Fruit fly (Drosophila melanogaster) whole organism, embryonic: Measurements from ENCODE around the gene Gem4b.
A peak's percentile ranks its signal among the peaks of the same experiment; 100 is the strongest.

ENCODE experiments used
- Adf1 ChIP-seq: fragments of 200-800 bp; sonication (Bioruptor generic); IDR thresholded peaks from 2 replicates; pipeline ENCODE4 v1.3.6; 2022; ENCODE audit warnings: missing biosample characterization, missing genetic modification characterization
- CG10321 ChIP-seq: fragments of 200-800 bp; sonication (Bioruptor generic); IDR thresholded peaks from 2 replicates; pipeline ENCODE4 v1.3.6; 2022; ENCODE audit warnings: missing biosample characterization, missing genetic modification characterization
- CG11504 ChIP-seq: fragments of 200-800 bp; sonication (Bioruptor generic); optimal IDR thresholded peaks from 3 replicates; lab custom pipeline; 2019; ENCODE audit warnings: missing biosample characterization, mild to moderate bottlenecking, missing genetic modification characterization, moderate library complexity
- CG11560 ChIP-seq: fragments of 200-800 bp; sonication (Bioruptor generic); IDR thresholded peaks from 3 replicates; pipeline ENCODE4 v1.3.6; 2022; ENCODE audit warnings: missing biosample characterization, missing genetic modification characterization
- CG12659 ChIP-seq: fragments of 200-800 bp; sonication (Bioruptor generic); optimal IDR thresholded peaks from 3 replicates; lab custom pipeline; 2017; ENCODE audit warnings: mild to moderate bottlenecking, missing biosample characterization, missing genetic modification reagents, missing genetic modification characterization
- CG1647 ChIP-seq: fragments of 200-800 bp; sonication (Bioruptor generic); optimal IDR thresholded peaks from 3 replicates; lab custom pipeline; 2016; ENCODE audit warnings: missing biosample characterization, missing genetic modification characterization
- CG17186 ChIP-seq: fragments of 200-800 bp; sonication (Bioruptor generic); optimal IDR thresholded peaks from 3 replicates; lab custom pipeline; 2017; ENCODE audit warnings: missing biosample characterization, missing genetic modification reagents, missing genetic modification characterization
- CG17361 ChIP-seq: fragments of 200-800 bp; sonication (Bioruptor generic); IDR thresholded peaks from 3 replicates; pipeline ENCODE4 v1.3.6; 2022; ENCODE audit warnings: missing biosample characterization, missing genetic modification characterization
- CG30020 ChIP-seq: fragments of 200-800 bp; optimal IDR thresholded peaks from 2 replicates; lab custom pipeline; 2019; ENCODE audit warnings: missing biosample characterization, mild to moderate bottlenecking, missing genetic modification characterization, moderate library complexity
- CG30431 ChIP-seq: fragments of 200-800 bp; sonication (Bioruptor generic); optimal IDR thresholded peaks from 2 replicates; lab custom pipeline; 2017; ENCODE audit warnings: missing biosample characterization, missing genetic modification characterization
- CG3065 ChIP-seq: fragments of 200-800 bp; sonication (Bioruptor generic); optimal IDR thresholded peaks from 2 replicates; lab custom pipeline; 2016; ENCODE audit warnings: missing biosample characterization, missing genetic modification characterization
- CG3838 ChIP-seq: fragments of 200-800 bp; sonication (Bioruptor generic); optimal IDR thresholded peaks from 3 replicates; lab custom pipeline; 2016; ENCODE audit warnings: missing biosample characterization, missing genetic modification characterization
- CG4424 ChIP-seq: fragments of 200-800 bp; sonication (Bioruptor generic); optimal IDR thresholded peaks from 3 replicates; lab custom pipeline; 2016; ENCODE audit warnings: missing biosample characterization, missing genetic modification characterization
- CG6175 ChIP-seq: fragments of 200-800 bp; sonication (Bioruptor generic); IDR thresholded peaks from 3 replicates; pipeline ENCODE4 v1.3.6; 2022; ENCODE audit warnings: missing biosample characterization, missing genetic modification characterization
- CG6654 ChIP-seq: fragments of 200-800 bp; sonication (Bioruptor generic); optimal IDR thresholded peaks from 2 replicates; lab custom pipeline; 2017; ENCODE audit warnings: missing biosample characterization, mild to moderate bottlenecking, missing genetic modification characterization
- CG6813 ChIP-seq: fragments of 200-800 bp; sonication (Bioruptor generic); optimal IDR thresholded peaks from 2 replicates; lab custom pipeline; 2017; ENCODE audit warnings: missing biosample characterization, missing genetic modification characterization, mild to moderate bottlenecking, moderate library complexity, missing genetic modification reagents
- CG7556 ChIP-seq: fragments of 200-800 bp; sonication (Bioruptor generic); optimal IDR thresholded peaks from 2 replicates; lab custom pipeline; 2017; ENCODE audit warnings: missing biosample characterization, mild to moderate bottlenecking, missing genetic modification characterization
- CG7745 ChIP-seq: fragments of 200-800 bp; sonication (Bioruptor generic); optimal IDR thresholded peaks from 2 replicates; lab custom pipeline; 2018; ENCODE audit warnings: missing biosample characterization, mild to moderate bottlenecking, missing genetic modification characterization, moderate library complexity
- CG7987 ChIP-seq: fragments of 200-800 bp; sonication (Bioruptor generic); optimal IDR thresholded peaks from 2 replicates; lab custom pipeline; 2018; ENCODE audit warnings: missing biosample characterization, mild to moderate bottlenecking, missing genetic modification characterization, moderate library complexity
- CG8944 ChIP-seq: fragments of 200-800 bp; sonication (Bioruptor generic); optimal IDR thresholded peaks from 3 replicates; lab custom pipeline; 2016; ENCODE audit warnings: missing biosample characterization, missing genetic modification characterization
- CG9876 ChIP-seq: fragments of 200-800 bp; sonication (Bioruptor generic); optimal IDR thresholded peaks from 2 replicates; lab custom pipeline; 2016; ENCODE audit warnings: missing biosample characterization, missing genetic modification characterization
- CTCF ChIP-seq: fragments of 200-800 bp; sonication (Bioruptor generic); optimal IDR thresholded peaks from 2 replicates; lab custom pipeline; 2017; ENCODE audit warnings: missing biosample characterization, mild to moderate bottlenecking, missing genetic modification characterization, moderate library complexity
- Fer3 ChIP-seq: fragments of 200-800 bp; sonication (Bioruptor generic); optimal IDR thresholded peaks from 2 replicates; lab custom pipeline; 2018; ENCODE audit warnings: missing biosample characterization, mild to moderate bottlenecking, missing genetic modification characterization, moderate library complexity
- H15 ChIP-seq: fragments of 200-800 bp; sonication (Bioruptor generic); IDR thresholded peaks from 3 replicates; pipeline ENCODE4 v1.3.6; 2022; ENCODE audit warnings: missing biosample characterization, missing genetic modification characterization
- HmgZ ChIP-seq: fragments of 200-800 bp; sonication (Bioruptor generic); optimal IDR thresholded peaks from 2 replicates; lab custom pipeline; 2018; ENCODE audit warnings: missing biosample characterization, mild to moderate bottlenecking, missing genetic modification characterization
- Hr3 ChIP-seq: fragments of 200-800 bp; sonication (Bioruptor generic); optimal IDR thresholded peaks from 3 replicates; lab custom pipeline; 2016; ENCODE audit warnings: missing biosample characterization, missing genetic modification characterization
- Hr39 ChIP-seq: fragments of >200 bp; optimal IDR thresholded peaks from 2 replicates; lab custom pipeline; 2017
- Hr78 ChIP-seq, 2 experiments: fragments of 200-800 bp in 1 of 2; fragments of >200 bp in 1 of 2; sonication (Bioruptor generic) in 1 of 2; optimal IDR thresholded peaks; 2 replicates each; lab custom pipeline; 2017 to 2019; ENCODE audit warnings: missing biosample characterization in 2 of 2, missing genetic modification characterization in 2 of 2, mild to moderate bottlenecking in 1 of 2, moderate library complexity in 1 of 2
- Lim3 ChIP-seq: fragments of 200-800 bp; sonication (Bioruptor generic); IDR thresholded peaks from 2 replicates; pipeline ENCODE4 v1.3.6; 2022; ENCODE audit warnings: missing biosample characterization, missing genetic modification characterization
- Pdp1 ChIP-seq, 2 experiments: fragments of 200-800 bp; sonication (Bioruptor generic); optimal IDR thresholded peaks; 3 replicates each; lab custom pipeline; 2016; ENCODE audit warnings: missing biosample characterization in 2 of 2, missing genetic modification characterization in 2 of 2, mild to moderate bottlenecking in 1 of 2, moderate library complexity in 1 of 2
- Scr ChIP-seq: fragments of 200-800 bp; sonication (Bioruptor generic); IDR thresholded peaks from 2 replicates; pipeline ENCODE4 v1.3.6; 2022; ENCODE audit warnings: missing biosample characterization, missing genetic modification characterization; ENCODE audit not compliant: partially characterized antibody
- Sin3A ChIP-seq: fragments of >200 bp; optimal IDR thresholded peaks from 2 replicates; lab custom pipeline; 2018
- ap ChIP-seq: fragments of 200-800 bp; sonication (Bioruptor generic); IDR thresholded peaks from 2 replicates; pipeline ENCODE4 v1.3.6; 2022; ENCODE audit warnings: missing biosample characterization, missing genetic modification characterization
- bowl ChIP-seq: fragments of 200-800 bp; sonication (Bioruptor generic); IDR thresholded peaks from 2 replicates; pipeline ENCODE4 v1.3.6; 2022; ENCODE audit warnings: missing biosample characterization, missing genetic modification characterization
- caup ChIP-seq: fragments of 200-800 bp; sonication (Bioruptor generic); optimal IDR thresholded peaks from 3 replicates; lab custom pipeline; 2017; ENCODE audit warnings: missing biosample characterization, mild to moderate bottlenecking, missing genetic modification characterization, moderate library complexity; ENCODE audit not compliant: severe bottlenecking
- danr ChIP-seq: fragments of 200-800 bp; sonication (Bioruptor generic); IDR thresholded peaks from 2 replicates; pipeline ENCODE4 v1.3.6; 2022; ENCODE audit warnings: missing biosample characterization, missing genetic modification characterization
- eve ChIP-seq, 2 experiments: fragments of >200 bp; optimal IDR thresholded peaks; 2 replicates each; lab custom pipeline; 2017; ENCODE audit warnings: missing biosample characterization in 2 of 2, missing genetic modification characterization in 2 of 2
- fd102C ChIP-seq: fragments of 200-800 bp; sonication (Bioruptor generic); optimal IDR thresholded peaks from 2 replicates; lab custom pipeline; 2018; ENCODE audit warnings: missing biosample characterization, mild to moderate bottlenecking, missing genetic modification characterization, moderate library complexity
- fd3F ChIP-seq: fragments of 200-800 bp; sonication (Bioruptor generic); optimal IDR thresholded peaks from 2 replicates; lab custom pipeline; 2018; ENCODE audit warnings: missing biosample characterization, mild to moderate bottlenecking, missing genetic modification characterization, moderate library complexity
- ftz-f1 ChIP-seq: fragments of 200-800 bp; sonication (Bioruptor generic); optimal IDR thresholded peaks from 2 replicates; lab custom pipeline; 2016; ENCODE audit warnings: missing biosample characterization, missing genetic modification characterization
- ind ChIP-seq: fragments of 200-800 bp; sonication (Bioruptor generic); optimal IDR thresholded peaks from 3 replicates; lab custom pipeline; 2016; ENCODE audit warnings: missing biosample characterization, missing genetic modification characterization
- knrl ChIP-seq: fragments of 200-800 bp; sonication (Bioruptor generic); IDR thresholded peaks from 3 replicates; pipeline ENCODE4 v1.3.6; 2022; ENCODE audit warnings: missing biosample characterization, missing genetic modification characterization; ENCODE audit not compliant: partially characterized antibody
- lmd ChIP-seq: fragments of 200-800 bp; sonication (Bioruptor generic); IDR thresholded peaks from 2 replicates; pipeline ENCODE4 v1.3.6; 2022; ENCODE audit warnings: missing biosample characterization, missing genetic modification characterization
- org-1 ChIP-seq: fragments of 200-800 bp; sonication (Bioruptor generic); optimal IDR thresholded peaks from 2 replicates; lab custom pipeline; 2017; ENCODE audit warnings: missing biosample characterization, missing genetic modification characterization
- pb ChIP-seq: fragments of 200-800 bp; sonication (Bioruptor generic); optimal IDR thresholded peaks from 3 replicates; lab custom pipeline; 2016; ENCODE audit warnings: missing biosample characterization, missing genetic modification characterization
- phol ChIP-seq: fragments of 200-800 bp; sonication (Bioruptor generic); optimal IDR thresholded peaks from 3 replicates; lab custom pipeline; 2018; ENCODE audit warnings: missing biosample characterization, mild to moderate bottlenecking, missing genetic modification characterization, moderate library complexity
- run ChIP-seq: fragments of 200-800 bp; sonication (Bioruptor generic); optimal IDR thresholded peaks from 3 replicates; lab custom pipeline; 2018; ENCODE audit warnings: missing biosample characterization, mild to moderate bottlenecking, missing genetic modification characterization
- sna ChIP-seq: fragments of 200-800 bp; sonication (Bioruptor generic); IDR thresholded peaks from 2 replicates; pipeline ENCODE4 v1.3.6; 2022; ENCODE audit warnings: missing biosample characterization, missing genetic modification characterization; ENCODE audit not compliant: partially characterized antibody
- sqz ChIP-seq: fragments of 200-800 bp; sonication (Bioruptor generic); optimal IDR thresholded peaks from 3 replicates; lab custom pipeline; 2018; ENCODE audit warnings: missing biosample characterization, mild to moderate bottlenecking, missing genetic modification characterization
- ssp ChIP-seq: fragments of 200-800 bp; sonication (Bioruptor generic); IDR thresholded peaks from 2 replicates; pipeline ENCODE4 v1.3.6; 2022; ENCODE audit warnings: missing biosample characterization, missing genetic modification characterization
- twi ChIP-seq: fragments of 200-800 bp; optimal IDR thresholded peaks from 2 replicates; lab custom pipeline; 2019; ENCODE audit warnings: missing biosample characterization, mild to moderate bottlenecking, missing genetic modification characterization, moderate library complexity
- unpg ChIP-seq: fragments of 200-800 bp; sonication (Bioruptor generic); optimal IDR thresholded peaks from 3 replicates; lab custom pipeline; 2018; ENCODE audit warnings: missing biosample characterization, mild to moderate bottlenecking, missing genetic modification characterization, moderate library complexity
- yki ChIP-seq: fragments of >200 bp; optimal IDR thresholded peaks from 3 replicates; lab custom pipeline; 2018

The Gem4b gene

dm6 chrX:3948889-3949288 is 8.2 kb downstream of the Gem4b start, which contains the start of gene Vap33 (continued):
- no peak for TF ChIP-seq CG6654
- TF ChIP-seq eve (GFP tag; optimal IDR thresholded peaks at IDR 0.05; lab: Kevin White, UChicago) = no peak
- TF ChIP-seq yki (lab: Kevin White, UChicago) = no peak
- no peak for TF ChIP-seq CG17186 (GFP tag; lab: Kevin White, UChicago)
- no peak for TF ChIP-seq H15 (GFP tag; lab: Robert Waterston, UW)
- TF ChIP-seq danr (GFP tag; lab: Robert Waterston, UW) = no peak
- TF ChIP-seq fd3F = no peak
- TF ChIP-seq phol = no peak
- TF ChIP-seq run = no peak
- TF ChIP-seq sna (GFP tag; lab: Robert Waterston, UW) = peak; percentile 87
- TF ChIP-seq bowl (GFP tag; lab: Robert Waterston, UW) = no peak
- TF ChIP-seq twi = no peak
- no peak for TF ChIP-seq CG6175 (GFP tag; lab: Robert Waterston, UW)
- no peak for TF ChIP-seq ssp
- TF ChIP-seq CG3838 = no peak
- TF ChIP-seq CG1647 (GFP tag; lab: Kevin White, UChicago) = no peak
- peak; percentile 94 for TF ChIP-seq Scr (GFP tag; lab: Robert Waterston, UW)
- TF ChIP-seq lmd (GFP tag; lab: Robert Waterston, UW) = no peak
- TF ChIP-seq Hr39 = no peak
- TF ChIP-seq Sin3A = peak; percentile 42
- TF ChIP-seq CG11560 (tag; lab: Robert Waterston, UW) = no peak
- TF ChIP-seq CG7745 (tag; lab: Kevin White, UChicago) = no peak
- no peak for TF ChIP-seq Fer3 (tag; lab: Kevin White, UChicago)
- TF ChIP-seq fd102C (GFP tag; lab: Kevin White, UChicago) = no peak
- no peak for TF ChIP-seq CG4424 (GFP tag; lab: Kevin White, UChicago)
- no peak for TF ChIP-seq CG11504 (tag; lab: Kevin White, UChicago)
- no peak for TF ChIP-seq Hr78 (GFP tag; optimal IDR thresholded peaks at IDR 0.05; lab: Kevin White, UChicago)
- no peak for TF ChIP-seq CG8944 (GFP tag; lab: Kevin White, UChicago)
- no peak for TF ChIP-seq CG10321 (GFP tag; lab: Robert Waterston, UW)
- TF ChIP-seq CG17361 (GFP tag; lab: Robert Waterston, UW) = no peak
- TF ChIP-seq ftz-f1 (GFP tag; lab: Kevin White, UChicago) = no peak
- TF ChIP-seq CG30020 (tag; lab: Kevin White, UChicago) = peak; percentile 0
- no peak for TF ChIP-seq HmgZ (tag; lab: Kevin White, UChicago)
- no peak for TF ChIP-seq Lim3
- TF ChIP-seq sqz (GFP tag; lab: Kevin White, UChicago) = peak; percentile 75
- no peak for TF ChIP-seq caup
- TF ChIP-seq pb (GFP tag; lab: Kevin White, UChicago) = no peak
- no peak for TF ChIP-seq CG9876
- no peak for TF ChIP-seq CG12659 (GFP tag; lab: Kevin White, UChicago)
- no peak for TF ChIP-seq Adf1 (GFP tag; lab: Robert Waterston, UW)
- TF ChIP-seq Hr3 = no peak
- TF ChIP-seq ind (GFP tag; lab: Kevin White, UChicago) = no peak
- TF ChIP-seq CG3065 = no peak
- no peak for TF ChIP-seq CTCF (GFP tag; lab: Kevin White, UChicago)
- TF ChIP-seq knrl (GFP tag; lab: Robert Waterston, UW) = peak; percentile 94
- no peak for TF ChIP-seq org-1 (GFP tag; lab: Kevin White, UChicago)
- no peak for TF ChIP-seq CG7556
- TF ChIP-seq ap (GFP tag; lab: Robert Waterston, UW) = no peak
- TF ChIP-seq unpg (GFP tag; lab: Kevin White, UChicago) = no peak
- TF ChIP-seq CG30431 = no peak
- no peak for TF ChIP-seq Pdp1 (GFP tag; optimal IDR thresholded peaks at IDR 0.05; lab: Kevin White, UChicago)
- no peak for TF ChIP-seq CG7987 (GFP tag; lab: Kevin White, UChicago)
- TF ChIP-seq CG6813 = no peak
